Fruit fly (Drosophila melanogaster): ENCODE measurements around the gene ppk14.

ppk14 gene

DNA sequence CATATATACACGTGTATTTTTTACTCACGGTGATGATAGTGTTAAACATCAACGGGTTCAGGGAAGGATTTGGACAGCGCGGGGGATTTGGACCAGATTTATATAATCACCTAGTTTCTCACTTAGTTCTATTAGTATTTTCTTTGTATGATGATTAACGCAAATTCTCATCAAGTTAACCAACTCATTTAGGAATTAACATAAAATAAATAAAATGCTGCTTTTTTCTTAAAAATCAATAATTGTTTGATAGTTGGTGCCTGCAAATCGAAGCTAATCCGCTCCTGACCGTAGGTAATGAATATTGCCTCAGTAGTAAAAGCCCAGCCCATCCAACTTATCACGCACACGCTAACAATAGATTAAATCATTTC is 3.0 kb upstream of the ppk14 start (continued):
- peak; percentile 91 for TF ChIP-seq CG11504 (tag; optimal IDR thresholded peaks at IDR 0.05)
- peak; percentile 54 for TF ChIP-seq pb (GFP tag; optimal IDR thresholded peaks at IDR 0.05)
- TF ChIP-seq Blimp-1 (GFP tag; optimal IDR thresholded peaks at IDR 0.05): peak; percentile 72
- TF ChIP-seq CG11723 (GFP tag; optimal IDR thresholded peaks at IDR 0.05): peak; percentile 69
- TF ChIP-seq CG17568 (GFP tag; optimal IDR thresholded peaks at IDR 0.05): no peak
- TF ChIP-seq sr (GFP tag; IDR thresholded peaks at IDR 0.05): no peak
- TF ChIP-seq fu2 (GFP tag; optimal IDR thresholded peaks at IDR 0.05): peak; percentile 77
- TF ChIP-seq CG17612 (GFP tag; IDR thresholded peaks at IDR 0.05): peak; percentile 72
- peak; percentile 66 for TF ChIP-seq Deaf1 (tag; optimal IDR thresholded peaks at IDR 0.05)
- TF ChIP-seq ranshi (GFP tag; IDR thresholded peaks at IDR 0.05): peak; percentile 90
- no peak for TF ChIP-seq D (optimal IDR thresholded peaks at IDR 0.05)
- TF ChIP-seq D (GFP tag; optimal IDR thresholded peaks at IDR 0.05): peak; percentile 63
- TF ChIP-seq CG30020 (tag; optimal IDR thresholded peaks at IDR 0.05): peak; percentile 9
- peak; percentile 30 for TF ChIP-seq CG4282 (GFP tag; optimal IDR thresholded peaks at IDR 0.05)
- peak; percentile 95 for TF ChIP-seq CG9932 (GFP tag; IDR thresholded peaks at IDR 0.05)
- TF ChIP-seq hb (GFP tag; IDR thresholded peaks at IDR 0.05; ENCODE audit: partially characterized antibody): no peak
- TF ChIP-seq CTCF (GFP tag; optimal IDR thresholded peaks at IDR 0.05): no peak
- TF ChIP-seq sens-2 (GFP tag; IDR thresholded peaks at IDR 0.05): no peak
- TF ChIP-seq CG9437 (GFP tag; optimal IDR thresholded peaks at IDR 0.05): peak; percentile 27
- peak; percentile 89 for TF ChIP-seq CG7372 (GFP tag; IDR thresholded peaks at IDR 0.05)
- TF ChIP-seq nau (GFP tag; optimal IDR thresholded peaks at IDR 0.05): peak; percentile 65
- TF ChIP-seq CG16815 (GFP tag; optimal IDR thresholded peaks at IDR 0.05): peak; percentile 81
- TF ChIP-seq Fer2 (tag; optimal IDR thresholded peaks at IDR 0.05): peak; percentile 83
- no peak for TF ChIP-seq dmrt11E (tag; optimal IDR thresholded peaks at IDR 0.05)
- no peak for TF ChIP-seq Tbp (GFP tag; optimal IDR thresholded peaks at IDR 0.05)
- TF ChIP-seq CG2129 (GFP tag; IDR thresholded peaks at IDR 0.05; ENCODE audit: partially characterized antibody): no peak
- peak; percentile 63 for TF ChIP-seq twi (tag; optimal IDR thresholded peaks at IDR 0.05)
- TF ChIP-seq BEAF-32 (GFP tag; optimal IDR thresholded peaks at IDR 0.05): no peak
- TF ChIP-seq CG7928 (GFP tag; optimal IDR thresholded peaks at IDR 0.05): peak; percentile 52
- TF ChIP-seq CG34224 (GFP tag; IDR thresholded peaks at IDR 0.05; ENCODE audit: partially characterized antibody): no peak
- no peak for TF ChIP-seq z (GFP tag; IDR thresholded peaks at IDR 0.05)
- TF ChIP-seq sd (tag; optimal IDR thresholded peaks at IDR 0.05): peak; percentile 75
- TF ChIP-seq CG3407 (GFP tag; optimal IDR thresholded peaks at IDR 0.05): peak; percentile 45
- TF ChIP-seq CG3995 (GFP tag; optimal IDR thresholded peaks at IDR 0.05): peak; percentile 44
- TF ChIP-seq CG17829 (tag; optimal IDR thresholded peaks at IDR 0.05): peak; percentile 70
- TF ChIP-seq knrl (GFP tag; IDR thresholded peaks at IDR 0.05; ENCODE audit: partially characterized antibody): peak; percentile 47; the same call in 1 of the 3 replicates
- peak; percentile 44 for TF ChIP-seq CG12744 (GFP tag; optimal IDR thresholded peaks at IDR 0.05)
- TF ChIP-seq CG43689 (GFP tag; IDR thresholded peaks at IDR 0.05): peak; percentile 69
- peak; percentile 71 for TF ChIP-seq CG2889 (GFP tag; IDR thresholded peaks at IDR 0.05)
- TF ChIP-seq fd3F (GFP tag; optimal IDR thresholded peaks at IDR 0.05): peak; percentile 86
- TF ChIP-seq zf30C (GFP tag; optimal IDR thresholded peaks at IDR 0.05): no peak
- TF ChIP-seq Awh (GFP tag; IDR thresholded peaks at IDR 0.05): no peak
- no peak for TF ChIP-seq CG33557 (GFP tag; optimal IDR thresholded peaks at IDR 0.05)
- peak; percentile 81 for TF ChIP-seq CG11247 (GFP tag; IDR thresholded peaks at IDR 0.05)
- peak; percentile 47; the same call in 1 of the 3 replicates for TF ChIP-seq ci (GFP tag; IDR thresholded peaks at IDR 0.05)
- peak; percentile 86 for TF ChIP-seq Atf6 (GFP tag; IDR thresholded peaks at IDR 0.05)
- TF ChIP-seq CG8359 (GFP tag; optimal IDR thresholded peaks at IDR 0.05; ENCODE audit: borderline replicate concordance): no peak
- TF ChIP-seq lbe (GFP tag; optimal IDR thresholded peaks at IDR 0.05): no peak
- TF ChIP-seq tup (GFP tag; optimal IDR thresholded peaks at IDR 0.05): peak; percentile 38
- peak; percentile 64 for TF ChIP-seq Camta (GFP tag; optimal IDR thresholded peaks at IDR 0.05)
- TF ChIP-seq chn (GFP tag; optimal IDR thresholded peaks at IDR 0.05): peak; percentile 65
